Worm (Caenorhabditis elegans) whole organism, L4 larva: Measurements from ENCODE around the gene Y75B12A.2.

Experiments
- F26F4.8 ChIP-seq: fragments of 200-800 bp; sonication (Bioruptor generic); conservative IDR thresholded peaks from 2 replicates; pipeline ENCODE4 v1.3.6; 2022; ENCODE audit warnings: missing genetic modification characterization, missing compliant biosample characterization
- F44E2.7 ChIP-seq: fragments of 200-800 bp; sonication (Bioruptor generic); IDR thresholded peaks from 2 replicates; pipeline ENCODE4 v2.1.2; 2022; ENCODE audit warnings: missing genetic modification characterization, missing compliant biosample characterization
- R02D3.7 ChIP-seq: fragments of 150-350 bp; sonication (generic microtip); optimal IDR thresholded peaks from 3 replicates; lab custom pipeline; 2014; ENCODE audit warnings: missing biosample characterization, missing genetic modification characterization
- T20F7.1 ChIP-seq: fragments of 200-800 bp; sonication (Bioruptor generic); optimal IDR thresholded peaks from 2 replicates; lab custom pipeline; 2018; ENCODE audit warnings: mild to moderate bottlenecking, missing genetic modification characterization, missing compliant biosample characterization
- Y105C5A.15 ChIP-seq: fragments of 200-800 bp; sonication (Bioruptor generic); IDR thresholded peaks from 2 replicates; pipeline ENCODE4 v1.3.6; 2022; ENCODE audit warnings: missing genetic modification characterization, missing compliant biosample characterization
- Y75B8A.6 ChIP-seq: fragments of 200-800 bp; sonication (Bioruptor generic); IDR thresholded peaks from 2 replicates; pipeline ENCODE4 v1.3.6; 2022; ENCODE audit warnings: missing genetic modification reagents, missing genetic modification characterization, missing compliant biosample characterization
- ama-1 ChIP-seq: fragments of 150-350 bp; optimal IDR thresholded peaks from 2 replicates; lab custom pipeline; 2014; ENCODE audit warnings: inconsistent platforms, mixed read lengths
- ceh-32 ChIP-seq: sonication (generic microtip); optimal IDR thresholded peaks from 2 replicates; lab custom pipeline; 2016; ENCODE audit warnings: mild to moderate bottlenecking, missing genetic modification characterization, missing compliant biosample characterization; ENCODE audit not compliant: poor library complexity
- ceh-44 ChIP-seq: fragments of 200-800 bp; sonication (Bioruptor generic); IDR thresholded peaks from 2 replicates; pipeline ENCODE4 v1.3.6; 2022; ENCODE audit warnings: missing genetic modification reagents, missing genetic modification characterization, missing compliant biosample characterization
- ces-1 ChIP-seq: fragments of 150-350 bp; sonication (generic microtip); optimal IDR thresholded peaks from 4 replicates; lab custom pipeline; 2014; ENCODE audit warnings: missing biosample characterization, missing genetic modification reagents, missing genetic modification characterization
- daf-16 ChIP-seq, 3 experiments: sonication (generic microtip); optimal IDR thresholded peaks; 2 replicates each; lab custom pipeline; 2016 to 2017; ENCODE audit warnings: missing genetic modification characterization in 3 of 3, missing genetic modification reagents in 3 of 3, mild to moderate bottlenecking in 2 of 3, missing compliant biosample characterization in 2 of 3, missing biosample characterization in 1 of 3, moderate library complexity in 1 of 3
- daf-8 ChIP-seq: fragments of 200-800 bp; sonication (Bioruptor generic); IDR thresholded peaks from 2 replicates; pipeline ENCODE4 v1.3.6; 2022; ENCODE audit warnings: missing genetic modification characterization, missing compliant biosample characterization
- dmd-8 ChIP-seq: fragments of 200-800 bp; sonication (Bioruptor generic); IDR thresholded peaks from 2 replicates; pipeline ENCODE4 v1.3.6; 2022; ENCODE audit warnings: missing genetic modification characterization, missing compliant biosample characterization
- egl-43 ChIP-seq: fragments of 200-800 bp; sonication (Bioruptor generic); IDR thresholded peaks from 2 replicates; pipeline ENCODE4 v1.3.6; 2022; ENCODE audit warnings: missing genetic modification reagents, missing genetic modification characterization, missing compliant biosample characterization
- fkh-10 ChIP-seq: fragments of 150-350 bp; optimal IDR thresholded peaks from 2 replicates; lab custom pipeline; 2014; ENCODE audit warnings: missing biosample characterization, missing genetic modification reagents, missing genetic modification characterization
- gei-8 ChIP-seq: fragments of 200-800 bp; sonication (Bioruptor generic); optimal IDR thresholded peaks from 2 replicates; lab custom pipeline; 2018; ENCODE audit warnings: mild to moderate bottlenecking, missing genetic modification characterization, missing compliant biosample characterization
- hif-1 ChIP-seq, 2 experiments: sonication (generic microtip); optimal IDR thresholded peaks; 2 replicates each; lab custom pipeline; 2016 to 2017; ENCODE audit warnings: missing compliant biosample characterization in 2 of 2, missing genetic modification characterization in 2 of 2, missing genetic modification reagents in 2 of 2, missing genotype in 2 of 2, mild to moderate bottlenecking in 1 of 2
- hmg-1.1 ChIP-seq: fragments of 200-800 bp; sonication (Bioruptor generic); IDR thresholded peaks from 2 replicates; pipeline ENCODE4 v1.3.6; 2022; ENCODE audit warnings: missing genetic modification reagents, missing genetic modification characterization, missing compliant biosample characterization
- lim-7 ChIP-seq: fragments of 200-800 bp; sonication (Bioruptor generic); IDR thresholded peaks from 2 replicates; pipeline ENCODE4 v1.3.6; 2022; ENCODE audit warnings: missing genetic modification characterization, missing compliant biosample characterization
- lin-1 ChIP-seq: fragments of 200-800 bp; sonication (Bioruptor generic); IDR thresholded peaks from 2 replicates; pipeline ENCODE4 v1.3.6; 2022; ENCODE audit warnings: missing genetic modification reagents, missing genetic modification characterization, missing compliant biosample characterization
- lin-39 ChIP-seq: fragments of 150-350 bp; optimal IDR thresholded peaks from 2 replicates; lab custom pipeline; 2014; ENCODE audit warnings: missing biosample characterization, missing genetic modification reagents, missing genetic modification characterization
- madf-5 ChIP-seq, 2 experiments: fragments of 200-800 bp; sonication (Bioruptor generic); IDR thresholded peaks; 2 replicates each; pipeline ENCODE4 v1.3.6; 2022; ENCODE audit warnings: missing compliant biosample characterization in 2 of 2, missing genetic modification characterization in 2 of 2
- mep-1 ChIP-seq: fragments of 150-350 bp; sonication (generic microtip); optimal IDR thresholded peaks from 3 replicates; lab custom pipeline; 2014; ENCODE audit warnings: missing biosample characterization, missing genetic modification characterization
- nhr-102 ChIP-seq: sonication (generic microtip); optimal IDR thresholded peaks from 2 replicates; lab custom pipeline; 2016; ENCODE audit warnings: mild to moderate bottlenecking, missing genetic modification characterization, moderate library complexity, missing compliant biosample characterization
- nhr-25 ChIP-seq: sonication (generic microtip); optimal IDR thresholded peaks from 2 replicates; lab custom pipeline; 2017; ENCODE audit warnings: missing genetic modification characterization, mild to moderate bottlenecking, missing compliant biosample characterization, antibody characterized with exemption, moderate library complexity, borderline replicate concordance; ENCODE audit not compliant: insufficient read depth
- nhr-41 ChIP-seq: fragments of 200-800 bp; sonication (Bioruptor generic); IDR thresholded peaks from 2 replicates; pipeline ENCODE4 v1.3.6; 2022; ENCODE audit warnings: missing genetic modification reagents, missing genetic modification characterization, missing compliant biosample characterization
- nhr-42 ChIP-seq: fragments of 200-800 bp; sonication (Bioruptor generic); IDR thresholded peaks from 2 replicates; pipeline ENCODE4 v1.3.6; 2022; ENCODE audit warnings: missing genetic modification characterization, missing compliant biosample characterization
- nhr-6 ChIP-seq: fragments of 150-350 bp; optimal IDR thresholded peaks from 2 replicates; lab custom pipeline; 2014; ENCODE audit warnings: missing biosample characterization, missing genetic modification characterization
- nhr-76 ChIP-seq: fragments of 150-350 bp; optimal IDR thresholded peaks from 2 replicates; lab custom pipeline; 2014; ENCODE audit warnings: missing biosample characterization, missing genetic modification characterization
- saeg-2 ChIP-seq: fragments of 200-800 bp; sonication (Bioruptor generic); IDR thresholded peaks from 2 replicates; pipeline ENCODE4 v1.3.6; 2022; ENCODE audit warnings: missing genetic modification reagents, missing genetic modification characterization, missing compliant biosample characterization
- sdz-12 ChIP-seq: fragments of 200-800 bp; sonication (Bioruptor generic); optimal IDR thresholded peaks from 2 replicates; lab custom pipeline; 2018; ENCODE audit warnings: mild to moderate bottlenecking, missing genetic modification characterization, missing compliant biosample characterization
- spr-3 ChIP-seq: fragments of 200-800 bp; sonication (Bioruptor generic); optimal IDR thresholded peaks from 2 replicates; lab custom pipeline; 2018; ENCODE audit warnings: mild to moderate bottlenecking, missing genetic modification characterization, missing compliant biosample characterization
- tra-1 ChIP-seq: fragments of 200-800 bp; sonication (Bioruptor generic); IDR thresholded peaks from 2 replicates; pipeline ENCODE4 v1.3.6; 2022; ENCODE audit warnings: missing genetic modification reagents, missing genetic modification characterization, missing compliant biosample characterization
- vab-7 ChIP-seq: fragments of 200-800 bp; sonication (Bioruptor generic); IDR thresholded peaks from 2 replicates; pipeline ENCODE4 v1.3.6; 2022; ENCODE audit warnings: missing genetic modification reagents, missing genetic modification characterization, missing compliant biosample characterization
- ztf-11 ChIP-seq: fragments of 150-350 bp; optimal IDR thresholded peaks from 2 replicates; lab custom pipeline; 2014; ENCODE audit warnings: missing biosample characterization, missing genetic modification characterization

Gene Y75B12A.2

ce11 chrV:15105893-15106598 is 3.3 kb upstream of the Y75B12A.2 start, which contains the start of gene C01G10.14:
Gene C01G10.14, minus strand, starts transcription at chrV:15105943.
- TF ChIP-seq lim-7 (GFP tag; lab: Robert Waterston, UW) (peak; percentile 67), dmd-8 (GFP tag; lab: Robert Waterston, UW) (0 out of 2 replicates have a peak, but pooled peaks have one; percentile 58), ceh-44 (GFP tag; lab: Robert Waterston, UW) (0 out of 2 replicates have a peak, but pooled peaks have one; percentile 37), hmg-1.1 (GFP tag; lab: Robert Waterston, UW) (peak; percentile 21; the same call in 1 of the 2 replicates), egl-43 (GFP tag; lab: Robert Waterston, UW) (0 out of 2 replicates have a peak, but pooled peaks have one; percentile 14)
- TF ChIP-seq, all 104 proteins: peak for 5; not testable (repeated sequence) for 99

DNA sequence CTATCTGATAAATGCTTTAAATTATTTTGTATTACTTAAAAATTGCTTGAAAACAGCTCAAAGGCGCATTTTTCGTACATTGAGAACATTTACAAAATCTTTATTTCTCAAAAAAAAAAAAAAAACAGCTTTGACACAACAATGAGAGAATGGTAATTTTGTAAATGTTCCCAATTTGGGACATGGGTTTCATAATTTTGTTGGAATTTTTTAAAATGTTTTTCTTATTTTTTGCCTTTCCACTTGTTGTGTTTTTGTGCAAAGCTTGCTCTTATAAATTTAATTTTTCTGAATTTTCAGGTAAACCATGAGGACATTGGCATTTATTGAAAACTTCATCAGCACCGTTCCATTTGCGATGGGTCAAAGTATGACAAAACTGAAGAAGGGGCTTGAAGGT is 2.3 kb downstream of the Y75B12A.2 start, which contains the start of gene T01G5.7:
TSS of gene T01G5.7 (plus strand) at position 301 of the 400 bp plus-strand sequence.
- TF ChIP-seq Y75B8A.6 (GFP tag; lab: Robert Waterston, UW): no peak
- no peak for TF ChIP-seq vab-7 (GFP tag; lab: Robert Waterston, UW)
- TF ChIP-seq lin-1 (GFP tag; lab: Robert Waterston, UW): no peak
- no peak for TF ChIP-seq F44E2.7
- no peak for TF ChIP-seq R02D3.7 (tag; lab: Kevin White, UChicago)
- TF ChIP-seq nhr-76 (tag; lab: Kevin White, UChicago): no peak
- TF ChIP-seq daf-8: no peak
- TF ChIP-seq nhr-41 (GFP tag; lab: Robert Waterston, UW): no peak
- no peak for TF ChIP-seq fkh-10
- no peak for TF ChIP-seq ztf-11 (tag; lab: Kevin White, UChicago)
- TF ChIP-seq gei-8 (GFP tag; lab: Kevin White, UChicago): no peak
- TF ChIP-seq spr-3 (GFP tag; lab: Kevin White, UChicago): no peak
- TF ChIP-seq nhr-25: no peak
- TF ChIP-seq ces-1 (GFP tag; lab: Kevin White, UChicago): no peak
- no peak for TF ChIP-seq ama-1 (lab: Kevin White, UChicago)
- TF ChIP-seq saeg-2: no peak

DNA sequence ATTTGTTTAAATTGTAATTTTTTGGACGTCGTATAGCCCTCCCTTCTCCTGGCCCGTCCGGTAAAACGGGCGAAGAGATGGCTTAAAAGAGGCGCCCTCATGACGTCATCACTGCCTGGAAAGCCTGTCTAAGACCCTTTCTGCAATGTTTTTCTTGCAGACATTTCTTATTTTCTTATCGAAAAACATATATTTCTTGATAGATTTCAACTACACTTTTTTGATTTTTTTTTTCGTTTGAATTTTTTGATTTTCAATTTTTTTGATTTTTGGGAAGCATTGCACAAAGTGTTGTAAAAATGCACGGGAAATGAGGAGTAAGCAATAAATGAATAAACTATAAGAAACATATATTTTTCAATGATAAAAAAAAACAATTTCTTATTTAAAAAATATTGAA is 4.6 kb downstream of the Y75B12A.2 start, which contains the start of gene T01G5.6:
TSS of gene T01G5.6 (minus strand) at position 101 of the 400 bp plus-strand sequence.
- no peak for TF ChIP-seq daf-16 (GFP tag; optimal IDR thresholded peaks at IDR 0.05; lab: Kevin White, UChicago)
- no peak for TF ChIP-seq daf-16 (tag; optimal IDR thresholded peaks at IDR 0.05; lab: Kevin White, UChicago)
- no peak for TF ChIP-seq madf-5 (GFP tag; IDR thresholded peaks at IDR 0.05; lab: Robert Waterston, UW)
- no peak for TF ChIP-seq vab-7 (GFP tag; lab: Robert Waterston, UW)
- no peak for TF ChIP-seq tra-1
- TF ChIP-seq hif-1 (tag; optimal IDR thresholded peaks at IDR 0.05; lab: Kevin White, UChicago): no peak
- no peak for TF ChIP-seq F26F4.8
- no peak for TF ChIP-seq mep-1 (tag; lab: Kevin White, UChicago)
- TF ChIP-seq lin-1 (GFP tag; lab: Robert Waterston, UW): no peak
- no peak for TF ChIP-seq sdz-12 (GFP tag; lab: Kevin White, UChicago)
- TF ChIP-seq lin-39 (tag; lab: Kevin White, UChicago): no peak
- TF ChIP-seq nhr-41 (GFP tag; lab: Robert Waterston, UW): no peak
- no peak for TF ChIP-seq T20F7.1
- no peak for TF ChIP-seq nhr-102 (tag; lab: Kevin White, UChicago)
- TF ChIP-seq Y105C5A.15 (GFP tag; lab: Robert Waterston, UW): no peak
- TF ChIP-seq nhr-6 (tag; lab: Kevin White, UChicago): no peak
- no peak for TF ChIP-seq ceh-32 (tag; lab: Kevin White, UChicago)
- no peak for TF ChIP-seq spr-3 (GFP tag; lab: Kevin White, UChicago)
- TF ChIP-seq nhr-76 (tag; lab: Kevin White, UChicago): no peak
- no peak for TF ChIP-seq nhr-42 (GFP tag; lab: Robert Waterston, UW)
